Fruit fly (Drosophila melanogaster): ENCODE data around the gene CG33654.

dm6 chr3R:9625443-9625842 is 42.4 kb upstream of the CG33654 start:
- no peak for TF ChIP-seq Abd-B (GFP tag; optimal IDR thresholded peaks at IDR 0.05)
- no peak for TF ChIP-seq psq (GFP tag; optimal IDR thresholded peaks at IDR 0.05)
- no peak for TF ChIP-seq OdsH (GFP tag; optimal IDR thresholded peaks at IDR 0.05)

Measured in whole organism, wandering third instar larva.